Worm (Caenorhabditis elegans) whole organism, L4 larva: Measurements from ENCODE around the gene B0280.9.

Source experiments
- lir-3 ChIP-seq: sonication (generic microtip); optimal IDR thresholded peaks from 2 replicates; lab custom pipeline; 2016; ENCODE audit warnings: mild to moderate bottlenecking, missing genetic modification characterization, missing compliant biosample characterization
- mxl-3 ChIP-seq: fragments of 200-800 bp; sonication (Bioruptor generic); optimal IDR thresholded peaks from 2 replicates; lab custom pipeline; 2018; ENCODE audit warnings: mild to moderate bottlenecking, missing genetic modification characterization, missing compliant biosample characterization

DNA sequence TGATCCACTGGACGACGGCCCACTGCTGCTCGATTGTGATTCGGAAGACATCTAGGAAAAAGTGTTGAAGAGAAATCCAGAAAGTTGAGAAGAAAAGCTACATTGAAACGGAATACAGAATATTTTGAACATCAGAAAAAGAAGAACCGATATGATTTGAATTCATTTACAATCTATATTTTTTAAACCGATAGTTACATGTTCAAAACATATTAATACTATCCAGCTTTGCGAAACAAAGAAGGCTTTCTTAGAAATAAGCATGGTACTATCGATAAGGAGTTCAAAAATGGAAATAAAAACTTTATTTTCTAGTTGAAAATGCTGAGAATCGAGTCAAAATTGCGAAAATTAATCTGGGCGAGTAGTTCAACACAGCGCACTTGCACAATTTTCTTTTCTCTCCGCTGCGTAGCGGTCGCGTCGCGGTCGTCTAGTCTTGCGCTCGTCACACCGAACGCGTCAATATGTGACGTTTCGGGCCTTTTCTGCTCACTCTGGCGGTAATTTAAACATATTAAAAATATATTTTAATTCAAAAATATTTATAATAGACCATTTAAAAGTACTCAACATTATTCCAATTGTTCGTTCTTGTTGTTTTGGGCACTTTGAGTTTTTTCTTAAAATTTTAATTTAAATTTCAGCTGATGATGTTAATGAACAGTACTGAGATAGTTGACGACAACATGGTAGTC lies 39.5 kb upstream of the B0280.9 start, which contains the start of the genes syf-2 and K04G7.1:
- TF ChIP-seq mxl-3, result peak; percentile 27
- TF ChIP-seq lir-3 (tag; lab: Kevin White, UChicago), result no peak
